Fruit fly (Drosophila melanogaster): ENCODE results near the gene Xe7.

Gene Xe7

dm6 chr3R:5658984-5659802 lies 9.9 kb downstream of the Xe7 start:
- TF ChIP-seq Myc (optimal IDR thresholded peaks at IDR 0.05): no peak
- TF ChIP-seq psq (optimal IDR thresholded peaks at IDR 0.05): no peak
- no peak for TF ChIP-seq h (optimal IDR thresholded peaks at IDR 0.05)

dm6 chr3R:5654692-5655181 lies 14.4 kb downstream of the Xe7 start, which contains the start of the genes elm and MED27:
elm (minus strand) TSS chr3R:5654861.
MED27 (plus strand) TSS chr3R:5655139.
- TF ChIP-seq h (optimal IDR thresholded peaks at IDR 0.05) (no peak), ttk (optimal IDR thresholded peaks at IDR 0.05) (no peak), insv (optimal IDR thresholded peaks at IDR 0.05) (no peak), Myc (optimal IDR thresholded peaks at IDR 0.05) (no peak), psq (optimal IDR thresholded peaks at IDR 0.05) (no peak), Sin3A (optimal IDR thresholded peaks at IDR 0.05) (no peak)

- TF ChIP-seq psq (optimal IDR thresholded peaks at IDR 0.05): no peak
- no peak for TF ChIP-seq Myc (optimal IDR thresholded peaks at IDR 0.05)
- TF ChIP-seq Sin3A (optimal IDR thresholded peaks at IDR 0.05): no peak
- no peak for TF ChIP-seq ttk (optimal IDR thresholded peaks at IDR 0.05)
- no peak for TF ChIP-seq h (optimal IDR thresholded peaks at IDR 0.05)
- TF ChIP-seq insv (optimal IDR thresholded peaks at IDR 0.05): no peak
Observed at dm6 chr3R:5653887-5654286, 15.2 kb downstream of the Xe7 start.

- TF ChIP-seq ttk (optimal IDR thresholded peaks at IDR 0.05): peak; percentile 77
- no peak for TF ChIP-seq insv (optimal IDR thresholded peaks at IDR 0.05)
Observed at dm6 chr3R:5649903-5650302, 19.2 kb downstream of the Xe7 start.

dm6 chr3R:5648569-5649476 lies 20.3 kb downstream of the Xe7 start, which contains the start of the genes MTA1-like and Sec23:
MTA1-like (minus strand) TSS chr3R:5648738.
Sec23 (plus strand) TSS chr3R:5649065.
- TF ChIP-seq Sin3A (optimal IDR thresholded peaks at IDR 0.05) (no peak), psq (optimal IDR thresholded peaks at IDR 0.05) (no peak), insv (optimal IDR thresholded peaks at IDR 0.05) (no peak), Myc (optimal IDR thresholded peaks at IDR 0.05) (no peak), ttk (optimal IDR thresholded peaks at IDR 0.05) (no peak), h (optimal IDR thresholded peaks at IDR 0.05) (no peak)

- TF ChIP-seq ttk (optimal IDR thresholded peaks at IDR 0.05) (no peak), Myc (optimal IDR thresholded peaks at IDR 0.05) (no peak), Sin3A (optimal IDR thresholded peaks at IDR 0.05) (no peak), h (optimal IDR thresholded peaks at IDR 0.05) (no peak), psq (optimal IDR thresholded peaks at IDR 0.05) (no peak), insv (optimal IDR thresholded peaks at IDR 0.05) (no peak)
Observed at dm6 chr3R:5647705-5648568, 21.2 kb downstream of the Xe7 start.

dm6 chr3R:5643421-5643820 lies 25.7 kb downstream of the Xe7 start:
- TF ChIP-seq h (optimal IDR thresholded peaks at IDR 0.05) (no peak), Sin3A (optimal IDR thresholded peaks at IDR 0.05) (no peak), insv (optimal IDR thresholded peaks at IDR 0.05) (no peak), ttk (optimal IDR thresholded peaks at IDR 0.05) (no peak), psq (optimal IDR thresholded peaks at IDR 0.05) (no peak), Myc (optimal IDR thresholded peaks at IDR 0.05) (no peak)

dm6 chr3R:5636519-5637430 lies 32.4 kb downstream of the Xe7 start, which contains the start of the genes CG31548 and CG12170:
CG31548 (minus strand) TSS chr3R:5636852.
CG12170 (plus strand) TSS chr3R:5637234.
- TF ChIP-seq ttk (optimal IDR thresholded peaks at IDR 0.05) (no peak), h (optimal IDR thresholded peaks at IDR 0.05) (no peak), psq (optimal IDR thresholded peaks at IDR 0.05) (no peak), Myc (optimal IDR thresholded peaks at IDR 0.05) (no peak), Sin3A (optimal IDR thresholded peaks at IDR 0.05) (no peak), insv (optimal IDR thresholded peaks at IDR 0.05) (no peak)

- TF ChIP-seq Myc (optimal IDR thresholded peaks at IDR 0.05) (no peak), psq (optimal IDR thresholded peaks at IDR 0.05) (no peak), ttk (optimal IDR thresholded peaks at IDR 0.05) (no peak), Sin3A (optimal IDR thresholded peaks at IDR 0.05) (no peak)
Observed at dm6 chr3R:5635524-5635923, 33.6 kb downstream of the Xe7 start, which contains the start of gene CG31546. CG31546 (minus strand) TSS chr3R:5635624.

dm6 chr3R:5633437-5633836 lies 35.7 kb downstream of the Xe7 start, which contains the start of gene CG12171:
CG12171 (plus strand) TSS chr3R:5633627.
- TF ChIP-seq ttk (optimal IDR thresholded peaks at IDR 0.05) (no peak), Sin3A (optimal IDR thresholded peaks at IDR 0.05) (no peak)

Measured in Kc167 (cell line).